Fruit fly (Drosophila melanogaster) whole organism, adult: ENCODE results near the gene Gr66a.

Source experiments
- CG11617 ChIP-seq: fragments of 200-800 bp; sonication (Bioruptor generic); optimal IDR thresholded peaks from 2 replicates; lab custom pipeline; 2017; ENCODE audit warnings: mild to moderate bottlenecking, missing biosample characterization, missing genetic modification reagents, missing genetic modification characterization
- CG12768 ChIP-seq: fragments of 200-800 bp; sonication (Bioruptor generic); optimal IDR thresholded peaks from 2 replicates; lab custom pipeline; 2017; ENCODE audit warnings: missing biosample characterization, missing genetic modification characterization, mild to moderate bottlenecking, moderate library complexity, missing genetic modification reagents
- CG14711 ChIP-seq: fragments of 200-800 bp; sonication (Bioruptor generic); optimal IDR thresholded peaks from 2 replicates; lab custom pipeline; 2018; ENCODE audit warnings: missing biosample characterization, mild to moderate bottlenecking, missing genetic modification characterization, moderate library complexity
- CG1620 ChIP-seq: fragments of 200-800 bp; sonication (Bioruptor generic); optimal IDR thresholded peaks from 2 replicates; lab custom pipeline; 2016; ENCODE audit warnings: missing biosample characterization, missing genetic modification characterization
- CG33017 ChIP-seq: fragments of 200-800 bp; sonication (Bioruptor generic); optimal IDR thresholded peaks from 2 replicates; lab custom pipeline; 2018; ENCODE audit warnings: missing biosample characterization, mild to moderate bottlenecking, missing genetic modification characterization, moderate library complexity
- CG5204 ChIP-seq: fragments of 200-800 bp; sonication (Bioruptor generic); optimal IDR thresholded peaks from 2 replicates; lab custom pipeline; 2016; ENCODE audit warnings: missing biosample characterization, missing genetic modification characterization
- CG7045 ChIP-seq: fragments of 200-800 bp; sonication (Bioruptor generic); optimal IDR thresholded peaks from 2 replicates; lab custom pipeline; 2017; ENCODE audit warnings: missing biosample characterization, mild to moderate bottlenecking, missing genetic modification characterization
- CG7101 ChIP-seq: fragments of 200-800 bp; sonication (Bioruptor generic); optimal IDR thresholded peaks from 2 replicates; lab custom pipeline; 2018; ENCODE audit warnings: missing biosample characterization, mild to moderate bottlenecking, missing genetic modification characterization, moderate library complexity
- Clk ChIP-seq: fragments of 200-800 bp; sonication (Bioruptor generic); optimal IDR thresholded peaks from 2 replicates; lab custom pipeline; 2017; ENCODE audit warnings: missing biosample characterization, missing genetic modification characterization
- Crg-1 ChIP-seq: fragments of 200-800 bp; sonication (Bioruptor generic); optimal IDR thresholded peaks from 2 replicates; lab custom pipeline; 2016; ENCODE audit warnings: missing biosample characterization, missing genetic modification characterization
- Hr96 ChIP-seq: fragments of 200-800 bp; sonication (Bioruptor generic); optimal IDR thresholded peaks from 2 replicates; lab custom pipeline; 2016; ENCODE audit warnings: missing biosample characterization, missing genetic modification characterization
- Mnt ChIP-seq: fragments of 200-800 bp; sonication (Bioruptor generic); optimal IDR thresholded peaks from 2 replicates; lab custom pipeline; 2016; ENCODE audit warnings: missing biosample characterization, mild to moderate bottlenecking, missing genetic modification characterization
- bab1 ChIP-seq: fragments of 200-800 bp; sonication (Bioruptor generic); optimal IDR thresholded peaks from 3 replicates; lab custom pipeline; 2019; ENCODE audit warnings: missing biosample characterization, mild to moderate bottlenecking, missing genetic modification characterization, moderate library complexity
- cic ChIP-seq: fragments of 200-800 bp; sonication (Bioruptor generic); optimal IDR thresholded peaks from 2 replicates; lab custom pipeline; 2017; ENCODE audit warnings: missing biosample characterization, mild to moderate bottlenecking, missing genetic modification characterization, moderate library complexity
- cnc ChIP-seq, 2 experiments: fragments of >200 bp; optimal IDR thresholded peaks; 2 replicates each; lab custom pipeline; 2017
- kay ChIP-seq: fragments of 200-800 bp; sonication (Bioruptor generic); peaks from one replicate; lab custom pipeline; 2016; ENCODE audit warnings: missing biosample characterization, missing genetic modification characterization, borderline replicate concordance
- ovo ChIP-seq: fragments of 200-800 bp; sonication (Bioruptor generic); optimal IDR thresholded peaks from 2 replicates; lab custom pipeline; 2016; ENCODE audit warnings: missing biosample characterization, missing genetic modification characterization
- pad ChIP-seq: fragments of 200-800 bp; sonication (Bioruptor generic); optimal IDR thresholded peaks from 3 replicates; lab custom pipeline; 2017; ENCODE audit warnings: missing biosample characterization, missing genetic modification characterization, mild to moderate bottlenecking, moderate library complexity, missing genetic modification reagents
- tj ChIP-seq: fragments of 200-800 bp; sonication (Bioruptor generic); optimal IDR thresholded peaks from 3 replicates; lab custom pipeline; 2017; ENCODE audit warnings: missing biosample characterization, mild to moderate bottlenecking, missing genetic modification characterization, moderate library complexity
- toe ChIP-seq: fragments of 200-800 bp; sonication (Bioruptor generic); optimal IDR thresholded peaks from 2 replicates; lab custom pipeline; 2016; ENCODE audit warnings: missing biosample characterization, missing genetic modification characterization

Gene Gr66a

dm6 chr3L:8303912-8304311 is 2.9 kb downstream of the Gr66a start, which contains the start of the genes CG7194 and Sbp2:
Gene CG7194 (minus strand): TSS chr3L:8304059.
Gene Sbp2 (plus strand): TSS chr3L:8304157.
- TF ChIP-seq kay (GFP tag; lab: Kevin White, UChicago) (no peak), CG33017 (tag; lab: Kevin White, UChicago) (peak; percentile 25), cnc (optimal IDR thresholded peaks at IDR 0.05; lab: Kevin White, UChicago) (no peak), ovo (GFP tag; lab: Kevin White, UChicago) (no peak), CG1620 (no peak), Mnt (GFP tag; lab: Kevin White, UChicago) (no peak), Crg-1 (GFP tag; lab: Kevin White, UChicago) (no peak), CG12768 (GFP tag; lab: Kevin White, UChicago) (peak; percentile 18), pad (no peak), CG14711 (no peak), Hr96 (GFP tag; lab: Kevin White, UChicago) (no peak), toe (GFP tag; lab: Kevin White, UChicago) (no peak), bab1 (GFP tag; lab: Kevin White, UChicago) (peak; percentile 15), CG7045 (no peak), CG7101 (no peak), tj (no peak), CG5204 (no peak), CG11617 (GFP tag; lab: Kevin White, UChicago) (peak; percentile 9), cic (GFP tag; lab: Kevin White, UChicago) (no peak)

dm6 chr3L:8299224-8300130 is 7.3 kb downstream of the Gr66a start, which contains the start of the genes Arl5 and CG13671:
Gene Arl5 (minus strand): TSS chr3L:8299839.
Gene CG13671 (plus strand): TSS chr3L:8300064.
- TF ChIP-seq CG12768 (GFP tag; lab: Kevin White, UChicago): peak; percentile 57
- TF ChIP-seq toe (GFP tag; lab: Kevin White, UChicago): no peak
- TF ChIP-seq pad: peak; percentile 100
- TF ChIP-seq Mnt (GFP tag; lab: Kevin White, UChicago): peak; percentile 32
- no peak for TF ChIP-seq cnc (optimal IDR thresholded peaks at IDR 0.05; lab: Kevin White, UChicago)
- TF ChIP-seq CG7045: peak; percentile 66
- no peak for TF ChIP-seq CG5204
- peak; percentile 82 for TF ChIP-seq CG11617 (GFP tag; lab: Kevin White, UChicago)
- TF ChIP-seq CG33017 (tag; lab: Kevin White, UChicago): peak; percentile 44
- peak; percentile 31 for TF ChIP-seq tj
- peak; percentile 60 for TF ChIP-seq Clk
- TF ChIP-seq bab1 (GFP tag; lab: Kevin White, UChicago): peak; percentile 84
- peak; percentile 83 for TF ChIP-seq ovo (GFP tag; lab: Kevin White, UChicago)
- peak; percentile 80 for TF ChIP-seq CG7101
- TF ChIP-seq Crg-1 (GFP tag; lab: Kevin White, UChicago): peak; percentile 72
- peak; percentile 66 for TF ChIP-seq CG1620
- TF ChIP-seq Hr96 (GFP tag; lab: Kevin White, UChicago): no peak
- TF ChIP-seq CG14711: peak; percentile 83
- peak; percentile 54 for TF ChIP-seq cic (GFP tag; lab: Kevin White, UChicago)

- TF ChIP-seq CG5204 (no peak), CG14711 (no peak), ovo (GFP tag; lab: Kevin White, UChicago) (no peak), cic (GFP tag; lab: Kevin White, UChicago) (peak; percentile 24), Crg-1 (GFP tag; lab: Kevin White, UChicago) (no peak), Hr96 (GFP tag; lab: Kevin White, UChicago) (no peak), pad (no peak), tj (no peak), CG12768 (GFP tag; lab: Kevin White, UChicago) (no peak), Clk (no peak), Mnt (GFP tag; lab: Kevin White, UChicago) (peak; percentile 68), CG33017 (tag; lab: Kevin White, UChicago) (no peak), kay (GFP tag; lab: Kevin White, UChicago) (no peak)
These were observed 9.3 kb downstream of the Gr66a start for dm6 chr3L:8297488-8297887.

dm6 chr3L:8296941-8297340 is 9.8 kb downstream of the Gr66a start, which contains the start of gene Rab19:
Gene Rab19 (plus strand): TSS chr3L:8297018.
- TF ChIP-seq bab1 (GFP tag; lab: Kevin White, UChicago): peak; percentile 0
- no peak for TF ChIP-seq tj
- TF ChIP-seq CG5204: no peak
- TF ChIP-seq CG7045: no peak
- TF ChIP-seq cic (GFP tag; lab: Kevin White, UChicago): no peak
- TF ChIP-seq CG14711: no peak
- TF ChIP-seq pad: no peak
- no peak for TF ChIP-seq Clk
- TF ChIP-seq Hr96 (GFP tag; lab: Kevin White, UChicago): no peak
- TF ChIP-seq CG1620: no peak
- peak; percentile 96 for TF ChIP-seq kay (GFP tag; lab: Kevin White, UChicago)
- TF ChIP-seq CG11617 (GFP tag; lab: Kevin White, UChicago): no peak

- no peak for TF ChIP-seq toe (GFP tag; lab: Kevin White, UChicago)
- no peak for TF ChIP-seq ovo (GFP tag; lab: Kevin White, UChicago)
- TF ChIP-seq CG14711: no peak
- no peak for TF ChIP-seq cic (GFP tag; lab: Kevin White, UChicago)
These were observed 11.6 kb downstream of the Gr66a start, which contains the start of gene CG7201 for dm6 chr3L:8295227-8295626. Gene CG7201 (minus strand): TSS chr3L:8295327.
